Fruit fly (Drosophila melanogaster) whole organism, embryonic: ENCODE data around the gene wb.

Experiments
- Bgb ChIP-seq: fragments of 200-800 bp; sonication (Bioruptor generic); IDR thresholded peaks from 2 replicates; pipeline ENCODE4 v1.3.6; 2022; ENCODE audit warnings: missing biosample characterization, missing genetic modification characterization; ENCODE audit not compliant: partially characterized antibody
- CG12659 ChIP-seq: fragments of 200-800 bp; sonication (Bioruptor generic); optimal IDR thresholded peaks from 3 replicates; lab custom pipeline; 2017; ENCODE audit warnings: mild to moderate bottlenecking, missing biosample characterization, missing genetic modification reagents, missing genetic modification characterization
- CG13287 ChIP-seq: fragments of 200-800 bp; sonication (Bioruptor generic); IDR thresholded peaks from 2 replicates; pipeline ENCODE4 v1.3.6; 2022; ENCODE audit warnings: missing biosample characterization, missing genetic modification characterization; ENCODE audit not compliant: partially characterized antibody
- CG13775 ChIP-seq: fragments of 200-800 bp; sonication (Bioruptor generic); optimal IDR thresholded peaks from 3 replicates; lab custom pipeline; 2017; ENCODE audit warnings: missing biosample characterization, mild to moderate bottlenecking, missing genetic modification characterization
- CG14710 ChIP-seq: fragments of 200-800 bp; sonication (Bioruptor generic); optimal IDR thresholded peaks from 3 replicates; lab custom pipeline; 2019; ENCODE audit warnings: missing biosample characterization, mild to moderate bottlenecking, missing genetic modification characterization, moderate library complexity
- CG14860 ChIP-seq: fragments of 200-800 bp; sonication (Bioruptor generic); IDR thresholded peaks from 3 replicates; pipeline ENCODE4 v1.3.6; 2022; ENCODE audit warnings: missing biosample characterization, missing genetic modification characterization; ENCODE audit not compliant: partially characterized antibody
- CG15479 ChIP-seq: fragments of 200-800 bp; sonication (Bioruptor generic); optimal IDR thresholded peaks from 3 replicates; lab custom pipeline; 2019; ENCODE audit warnings: missing biosample characterization, mild to moderate bottlenecking, missing genetic modification characterization, moderate library complexity
- CG15514 ChIP-seq: fragments of 200-800 bp; sonication (Bioruptor generic); optimal IDR thresholded peaks from 3 replicates; lab custom pipeline; 2017; ENCODE audit warnings: missing biosample characterization, missing genetic modification characterization, mild to moderate bottlenecking, moderate library complexity, missing genetic modification reagents
- CG17829 ChIP-seq: fragments of 200-800 bp; optimal IDR thresholded peaks from 2 replicates; lab custom pipeline; 2019; ENCODE audit warnings: missing biosample characterization, mild to moderate bottlenecking, missing genetic modification characterization, moderate library complexity
- CG1832 ChIP-seq: fragments of 200-800 bp; sonication (Bioruptor generic); optimal IDR thresholded peaks from 2 replicates; lab custom pipeline; 2017; ENCODE audit warnings: missing biosample characterization, mild to moderate bottlenecking, missing genetic modification characterization, inconsistent platforms
- CG18476 ChIP-seq: fragments of 200-800 bp; sonication (Bioruptor generic); optimal IDR thresholded peaks from 2 replicates; lab custom pipeline; 2016; ENCODE audit warnings: missing biosample characterization, mild to moderate bottlenecking, missing genetic modification characterization
- CG18619 ChIP-seq: fragments of 200-800 bp; sonication (Bioruptor generic); optimal IDR thresholded peaks from 3 replicates; lab custom pipeline; 2017; ENCODE audit warnings: missing biosample characterization, mild to moderate bottlenecking, missing genetic modification characterization
- CG2116 ChIP-seq: fragments of 200-800 bp; sonication (Bioruptor generic); optimal IDR thresholded peaks from 3 replicates; lab custom pipeline; 2018; ENCODE audit warnings: missing biosample characterization, mild to moderate bottlenecking, missing genetic modification characterization
- CG2199 ChIP-seq: fragments of 200-800 bp; sonication (Bioruptor generic); IDR thresholded peaks from 3 replicates; pipeline ENCODE4 v1.3.6; 2022; ENCODE audit warnings: missing biosample characterization, missing genetic modification characterization
- CG34224 ChIP-seq: fragments of 200-800 bp; sonication (Bioruptor generic); IDR thresholded peaks from 3 replicates; pipeline ENCODE4 v1.3.6; 2022; ENCODE audit warnings: missing biosample characterization, missing genetic modification characterization; ENCODE audit not compliant: partially characterized antibody
- CG34422 ChIP-seq: fragments of 200-800 bp; sonication (Bioruptor generic); IDR thresholded peaks from 3 replicates; pipeline ENCODE4 v1.3.6; 2022; ENCODE audit warnings: missing biosample characterization, missing genetic modification characterization
- CG42726 ChIP-seq: fragments of 200-800 bp; sonication (Bioruptor generic); IDR thresholded peaks from 2 replicates; pipeline ENCODE4 v1.3.6; 2022; ENCODE audit warnings: missing biosample characterization, missing genetic modification characterization; ENCODE audit not compliant: partially characterized antibody
- CG6791 ChIP-seq: fragments of 200-800 bp; sonication (Bioruptor generic); IDR thresholded peaks from 3 replicates; pipeline ENCODE4 v1.3.6; 2022; ENCODE audit warnings: missing biosample characterization, missing genetic modification characterization; ENCODE audit not compliant: partially characterized antibody
- CTCF ChIP-seq: fragments of 200-800 bp; sonication (Bioruptor generic); optimal IDR thresholded peaks from 2 replicates; lab custom pipeline; 2017; ENCODE audit warnings: missing biosample characterization, mild to moderate bottlenecking, missing genetic modification characterization, moderate library complexity
- CkIIα-i1 ChIP-seq: fragments of 200-800 bp; sonication (Bioruptor generic); IDR thresholded peaks from 2 replicates; pipeline ENCODE4 v1.3.6; 2022; ENCODE audit warnings: missing biosample characterization, missing genetic modification characterization
- Doc3 ChIP-seq: fragments of 200-800 bp; sonication (Bioruptor generic); IDR thresholded peaks from 3 replicates; pipeline ENCODE4 v1.3.6; 2022; ENCODE audit warnings: missing biosample characterization, missing genetic modification characterization; ENCODE audit not compliant: partially characterized antibody
- Dref ChIP-seq: fragments of 200-800 bp; sonication (Bioruptor generic); IDR thresholded peaks from 2 replicates; pipeline ENCODE4 v1.3.6; 2022; ENCODE audit warnings: missing biosample characterization, missing genetic modification characterization
- HmgZ ChIP-seq: fragments of 200-800 bp; sonication (Bioruptor generic); optimal IDR thresholded peaks from 2 replicates; lab custom pipeline; 2018; ENCODE audit warnings: missing biosample characterization, mild to moderate bottlenecking, missing genetic modification characterization
- Hr3 ChIP-seq: fragments of 200-800 bp; sonication (Bioruptor generic); optimal IDR thresholded peaks from 3 replicates; lab custom pipeline; 2016; ENCODE audit warnings: missing biosample characterization, missing genetic modification characterization
- Jarid2 ChIP-seq: fragments of 200-800 bp; sonication (Bioruptor generic); optimal IDR thresholded peaks from 3 replicates; lab custom pipeline; 2017; ENCODE audit warnings: mild to moderate bottlenecking, missing biosample characterization, missing genetic modification reagents, missing genetic modification characterization
- MBD-R2 ChIP-seq: fragments of 200-800 bp; sonication (Bioruptor generic); IDR thresholded peaks from 2 replicates; pipeline ENCODE4 v1.3.6; 2022; ENCODE audit warnings: missing biosample characterization, missing genetic modification characterization
- MESR4 ChIP-seq: fragments of 200-800 bp; sonication (Bioruptor generic); optimal IDR thresholded peaks from 2 replicates; lab custom pipeline; 2018; ENCODE audit warnings: missing biosample characterization, mild to moderate bottlenecking, missing genetic modification characterization, moderate library complexity
- Med ChIP-seq: fragments of 200-800 bp; sonication (Bioruptor generic); peaks from one replicate; lab custom pipeline; 2016; ENCODE audit warnings: missing biosample characterization, missing genetic modification characterization, mild to moderate bottlenecking, inconsistent platforms, moderate library complexity
- Myb ChIP-seq: fragments of 200-800 bp; sonication (Bioruptor generic); optimal IDR thresholded peaks from 2 replicates; lab custom pipeline; 2016; ENCODE audit warnings: missing biosample characterization, missing genetic modification characterization
- Opbp ChIP-seq: fragments of 200-800 bp; sonication (Bioruptor generic); IDR thresholded peaks from 3 replicates; pipeline ENCODE4 v1.3.6; 2022; ENCODE audit warnings: missing biosample characterization, missing genetic modification characterization; ENCODE audit not compliant: partially characterized antibody
- Scr ChIP-seq: fragments of 200-800 bp; sonication (Bioruptor generic); IDR thresholded peaks from 2 replicates; pipeline ENCODE4 v1.3.6; 2022; ENCODE audit warnings: missing biosample characterization, missing genetic modification characterization; ENCODE audit not compliant: partially characterized antibody
- Sin3A ChIP-seq: fragments of >200 bp; optimal IDR thresholded peaks from 2 replicates; lab custom pipeline; 2018
- Sry-δ ChIP-seq: fragments of 200-800 bp; sonication (Bioruptor generic); optimal IDR thresholded peaks from 2 replicates; lab custom pipeline; 2016; ENCODE audit warnings: missing biosample characterization, missing genetic modification characterization
- YL-1 ChIP-seq: fragments of 200-800 bp; sonication (Bioruptor generic); optimal IDR thresholded peaks from 3 replicates; lab custom pipeline; 2017; ENCODE audit warnings: missing biosample characterization, mild to moderate bottlenecking, missing genetic modification characterization
- ato ChIP-seq: fragments of 200-800 bp; sonication (Bioruptor generic); IDR thresholded peaks from 2 replicates; pipeline ENCODE4 v1.3.6; 2022; ENCODE audit warnings: missing biosample characterization, missing genetic modification characterization; ENCODE audit not compliant: partially characterized antibody
- chinmo ChIP-seq: fragments of 200-800 bp; sonication (Bioruptor generic); IDR thresholded peaks from 4 replicates; pipeline ENCODE4 v1.3.6; 2022; ENCODE audit warnings: missing biosample characterization, missing genetic modification characterization; ENCODE audit not compliant: partially characterized antibody
- crp ChIP-seq, 2 experiments: fragments of 200-800 bp; sonication (Bioruptor generic); optimal IDR thresholded peaks; 2 replicates in 1 of 2; 3 replicates in 1 of 2; lab custom pipeline; 2017; ENCODE audit warnings: missing biosample characterization in 2 of 2, missing genetic modification characterization in 2 of 2, mild to moderate bottlenecking in 1 of 2, moderate library complexity in 1 of 2
- grn ChIP-seq: fragments of 200-800 bp; sonication (Bioruptor generic); optimal IDR thresholded peaks from 3 replicates; lab custom pipeline; 2017; ENCODE audit warnings: missing biosample characterization, missing genetic modification characterization
- hbn ChIP-seq: fragments of 200-800 bp; sonication (Bioruptor generic); IDR thresholded peaks from 2 replicates; pipeline ENCODE4 v1.3.6; 2022; ENCODE audit warnings: missing biosample characterization, missing genetic modification characterization; ENCODE audit not compliant: partially characterized antibody
- hkb ChIP-seq, 2 experiments: fragments of 200-800 bp in 1 of 2; fragments of >200 bp in 1 of 2; sonication (Bioruptor generic) in 1 of 2; IDR thresholded peaks in 1 of 2; optimal IDR thresholded peaks in 1 of 2; 2 replicates each; pipeline versions ENCODE4 v1.3.6 to Lab custom; 2017 to 2022; ENCODE audit warnings: missing biosample characterization in 1 of 2, missing genetic modification characterization in 1 of 2
- nerfin-2 ChIP-seq: fragments of 200-800 bp; sonication (Bioruptor generic); IDR thresholded peaks from 2 replicates; pipeline ENCODE4 v1.3.6; 2022; ENCODE audit warnings: missing biosample characterization, missing genetic modification characterization; ENCODE audit not compliant: partially characterized antibody
- pzg ChIP-seq: fragments of 200-800 bp; sonication (Bioruptor generic); optimal IDR thresholded peaks from 3 replicates; lab custom pipeline; 2018; ENCODE audit warnings: missing biosample characterization, mild to moderate bottlenecking, missing genetic modification characterization, moderate library complexity
- sens ChIP-seq: fragments of 200-800 bp; sonication (Bioruptor generic); peaks from one replicate; lab custom pipeline; 2016; ENCODE audit warnings: missing biosample characterization, missing genetic modification characterization
- stwl ChIP-seq: fragments of 200-800 bp; sonication (Bioruptor generic); optimal IDR thresholded peaks from 3 replicates; lab custom pipeline; 2018; ENCODE audit warnings: missing biosample characterization, mild to moderate bottlenecking, missing genetic modification characterization, moderate library complexity
- trem ChIP-seq: fragments of 200-800 bp; optimal IDR thresholded peaks from 3 replicates; lab custom pipeline; 2019; ENCODE audit warnings: missing biosample characterization, mild to moderate bottlenecking, missing genetic modification characterization, moderate library complexity

The wb gene

DNA sequence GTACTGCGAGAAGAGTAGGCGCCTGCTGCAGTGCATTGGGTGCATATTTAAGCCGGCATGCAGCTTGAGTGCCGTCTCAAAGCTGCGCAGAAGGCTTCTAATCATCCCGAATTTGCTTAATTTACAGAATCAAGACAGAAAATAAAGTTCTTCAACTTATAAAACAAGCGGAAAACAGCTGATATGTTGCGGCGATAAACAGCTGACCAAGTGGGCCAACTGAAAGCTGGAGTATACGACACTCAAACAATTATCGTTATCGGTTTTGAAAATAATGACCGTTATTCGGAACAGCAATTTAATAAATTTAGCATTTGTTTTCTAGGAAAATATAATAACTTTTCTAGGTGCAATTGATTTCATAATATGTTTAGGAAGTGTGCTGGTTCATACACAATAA is 85.8 kb downstream of the wb start, which contains the start of gene mTTF (continued):
- TF ChIP-seq Myb (GFP tag; lab: Kevin White, UChicago) = peak; percentile 99
- peak; percentile 14 for TF ChIP-seq hkb (optimal IDR thresholded peaks at IDR 0.05; lab: Kevin White, UChicago)
- TF ChIP-seq hkb (GFP tag; IDR thresholded peaks at IDR 0.05; lab: Robert Waterston, UW) = no peak
- peak; percentile 56; the same call in 1 of the 2 replicates for TF ChIP-seq hbn (GFP tag; lab: Robert Waterston, UW)
- TF ChIP-seq Hr3 (GFP tag; lab: Kevin White, UChicago) = no peak
- peak; percentile 100 for TF ChIP-seq crp (GFP tag; optimal IDR thresholded peaks at IDR 0.05; lab: Kevin White, UChicago)
- TF ChIP-seq CTCF (GFP tag; lab: Kevin White, UChicago) = peak; percentile 37
- no peak for TF ChIP-seq CG13775 (GFP tag; lab: Kevin White, UChicago)
- peak; percentile 46; the same call in 2 of the 3 replicates for TF ChIP-seq Opbp (GFP tag; lab: Robert Waterston, UW)
- TF ChIP-seq CkIIα-i1 = no peak
- TF ChIP-seq Bgb (GFP tag; lab: Robert Waterston, UW) = 0 out of 2 replicates have a peak, but pooled peaks have one; percentile 26
- peak; percentile 45; the same call in 1 of the 3 replicates for TF ChIP-seq CG34224 (GFP tag; lab: Robert Waterston, UW)
- TF ChIP-seq Scr (GFP tag; lab: Robert Waterston, UW) = peak; percentile 49
- no peak for TF ChIP-seq Jarid2 (GFP tag; lab: Kevin White, UChicago)
- TF ChIP-seq grn = no peak
- peak; percentile 49; the same call in 1 of the 3 replicates for TF ChIP-seq CG2199 (GFP tag; lab: Robert Waterston, UW)
- TF ChIP-seq Dref (GFP tag; lab: Robert Waterston, UW) = peak; percentile 97
- peak; percentile 53 for TF ChIP-seq CG15514 (GFP tag; lab: Kevin White, UChicago)
- TF ChIP-seq CG42726 (GFP tag; lab: Robert Waterston, UW) = peak; percentile 45; the same call in 1 of the 2 replicates
- TF ChIP-seq Sin3A (lab: Kevin White, UChicago) = peak; percentile 33
- TF ChIP-seq Doc3 (GFP tag; lab: Robert Waterston, UW) = 0 out of 3 replicates have a peak, but pooled peaks have one; percentile 41
- TF ChIP-seq CG17829 (tag; lab: Kevin White, UChicago) = peak; percentile 16
- TF ChIP-seq HmgZ = peak; percentile 59
- peak; percentile 82 for TF ChIP-seq pzg (GFP tag; lab: Kevin White, UChicago)
- peak; percentile 67 for TF ChIP-seq Med
- peak; percentile 47 for TF ChIP-seq Sry-δ (GFP tag; lab: Kevin White, UChicago)
- no peak for TF ChIP-seq CG1832
- TF ChIP-seq CG12659 (GFP tag; lab: Kevin White, UChicago) = peak; percentile 1
- TF ChIP-seq stwl (tag; lab: Kevin White, UChicago) = peak; percentile 64
- TF ChIP-seq CG14860 (GFP tag; lab: Robert Waterston, UW) = peak; percentile 36; the same call in 1 of the 3 replicates
- TF ChIP-seq nerfin-2 (GFP tag; lab: Robert Waterston, UW) = 0 out of 2 replicates have a peak, but pooled peaks have one; percentile 10
- peak; percentile 62; the same call in 1 of the 2 replicates for TF ChIP-seq ato (GFP tag; lab: Robert Waterston, UW)
- 0 out of 4 replicates have a peak, but pooled peaks have one; percentile 57 for TF ChIP-seq chinmo (GFP tag; lab: Robert Waterston, UW)
- TF ChIP-seq CG18476 (GFP tag; lab: Kevin White, UChicago) = no peak
- peak; percentile 50 for TF ChIP-seq trem (tag; lab: Kevin White, UChicago)
- TF ChIP-seq MESR4 (GFP tag; lab: Kevin White, UChicago) = peak; percentile 53
- TF ChIP-seq CG2116 (GFP tag; lab: Kevin White, UChicago) = peak; percentile 52
- no peak for TF ChIP-seq CG18619 (GFP tag; lab: Kevin White, UChicago)
- peak; percentile 97 for TF ChIP-seq MBD-R2 (GFP tag; lab: Robert Waterston, UW)
- TF ChIP-seq CG15479 (GFP tag; lab: Kevin White, UChicago) = no peak
- TF ChIP-seq CG6791 (GFP tag; lab: Robert Waterston, UW) = peak; percentile 58; the same call in 2 of the 3 replicates
- TF ChIP-seq sens (GFP tag; lab: Kevin White, UChicago) = peak; percentile 53
- TF ChIP-seq CG34422 (GFP tag; lab: Robert Waterston, UW) = 0 out of 3 replicates have a peak, but pooled peaks have one; percentile 42
- TF ChIP-seq YL-1 (GFP tag; lab: Kevin White, UChicago) = peak; percentile 28
- TF ChIP-seq CG14710 (tag; lab: Kevin White, UChicago) = peak; percentile 40
- TF ChIP-seq CG13287 (GFP tag; lab: Robert Waterston, UW) = peak; percentile 72
- TF ChIP-seq, all 482 proteins: peak for 57
